Worm (Caenorhabditis elegans) whole organism, early embryonic: ENCODE results near the gene bra-1.

Source experiments
- F13C5.2 ChIP-seq: sonication (generic microtip); optimal IDR thresholded peaks from 2 replicates; lab custom pipeline; 2017; ENCODE audit warnings: mild to moderate bottlenecking, missing genetic modification characterization, inconsistent platforms, missing compliant biosample characterization
- ama-1 ChIP-seq: fragments of 150-350 bp; optimal IDR thresholded peaks from 2 replicates; lab custom pipeline; 2014
- ceh-13 ChIP-seq: fragments of 200-800 bp; sonication (Bioruptor generic); optimal IDR thresholded peaks from 2 replicates; lab custom pipeline; 2018; ENCODE audit warnings: mild to moderate bottlenecking, missing genetic modification characterization, missing compliant biosample characterization
- ceh-36 ChIP-seq: sonication (generic microtip); optimal IDR thresholded peaks from 2 replicates; lab custom pipeline; 2016; ENCODE audit warnings: missing genetic modification characterization, inconsistent platforms, missing compliant biosample characterization
- ets-7 ChIP-seq: sonication (generic microtip); optimal IDR thresholded peaks from 2 replicates; lab custom pipeline; 2016; ENCODE audit warnings: missing genotype, missing genetic modification characterization, missing compliant biosample characterization
- flt-1 ChIP-seq: fragments of 200-800 bp; sonication (Bioruptor generic); IDR thresholded peaks from 2 replicates; pipeline ENCODE4 v1.3.6; 2022; ENCODE audit warnings: missing genetic modification characterization, missing compliant biosample characterization
- hmbx-1 ChIP-seq: sonication (generic microtip); optimal IDR thresholded peaks from 2 replicates; lab custom pipeline; 2016; ENCODE audit warnings: mild to moderate bottlenecking, missing genetic modification characterization, missing compliant biosample characterization
- pes-1 ChIP-seq: fragments of 200-800 bp; sonication (Bioruptor generic); IDR thresholded peaks from 2 replicates; pipeline ENCODE4 v1.3.6; 2022; ENCODE audit warnings: missing genetic modification reagents, missing genetic modification characterization, missing compliant biosample characterization
- tbx-37 ChIP-seq: fragments of 200-800 bp; sonication (Bioruptor generic); conservative IDR thresholded peaks from 2 replicates; pipeline ENCODE4 v1.3.6; 2022; ENCODE audit warnings: missing genetic modification reagents, missing genetic modification characterization, missing compliant biosample characterization

- no peak for TF ChIP-seq ceh-36
- no peak for TF ChIP-seq hmbx-1
- no peak for TF ChIP-seq ama-1
- TF ChIP-seq F13C5.2 (tag; lab: Kevin White, UChicago), result no peak
- no peak for TF ChIP-seq ceh-13 (GFP tag; lab: Kevin White, UChicago)
- no peak for TF ChIP-seq ets-7 (tag; lab: Kevin White, UChicago)
- TF ChIP-seq flt-1 (GFP tag; lab: Robert Waterston, UW), result no peak
- no peak for TF ChIP-seq pes-1
- no peak for TF ChIP-seq tbx-37 (GFP tag; lab: Robert Waterston, UW)
These were observed 6.3 kb upstream of the bra-1 start for ce11 chrX:13591953-13592352.
